Fruit fly (Drosophila melanogaster) whole organism: Measurements from ENCODE around the gene mtDNA-helicase.

Source experiments
- CG8478 ChIP-seq: fragments of >200 bp; optimal IDR thresholded peaks from 2 replicates; lab custom pipeline; 2018; ENCODE audit warnings: inconsistent platforms
- Dll ChIP-seq: fragments of >200 bp; optimal IDR thresholded peaks from 2 replicates; lab custom pipeline; 2017
- EcR ChIP-seq, 2 experiments: fragments of >200 bp; optimal IDR thresholded peaks; 2 replicates each; lab custom pipeline; 2017; ENCODE audit warnings: missing biosample characterization in 2 of 2, missing genetic modification characterization in 2 of 2, missing genetic modification reagents in 2 of 2
- pan ChIP-seq: fragments of >200 bp; optimal IDR thresholded peaks from 2 replicates; lab custom pipeline; 2017
- psq ChIP-seq: fragments of >200 bp; optimal IDR thresholded peaks from 2 replicates; lab custom pipeline; 2017
- usp ChIP-seq: fragments of >200 bp; optimal IDR thresholded peaks from 2 replicates; lab custom pipeline; 2017; ENCODE audit warnings: missing biosample characterization, missing genetic modification characterization, mixed read lengths

Gene mtDNA-helicase

DNA sequence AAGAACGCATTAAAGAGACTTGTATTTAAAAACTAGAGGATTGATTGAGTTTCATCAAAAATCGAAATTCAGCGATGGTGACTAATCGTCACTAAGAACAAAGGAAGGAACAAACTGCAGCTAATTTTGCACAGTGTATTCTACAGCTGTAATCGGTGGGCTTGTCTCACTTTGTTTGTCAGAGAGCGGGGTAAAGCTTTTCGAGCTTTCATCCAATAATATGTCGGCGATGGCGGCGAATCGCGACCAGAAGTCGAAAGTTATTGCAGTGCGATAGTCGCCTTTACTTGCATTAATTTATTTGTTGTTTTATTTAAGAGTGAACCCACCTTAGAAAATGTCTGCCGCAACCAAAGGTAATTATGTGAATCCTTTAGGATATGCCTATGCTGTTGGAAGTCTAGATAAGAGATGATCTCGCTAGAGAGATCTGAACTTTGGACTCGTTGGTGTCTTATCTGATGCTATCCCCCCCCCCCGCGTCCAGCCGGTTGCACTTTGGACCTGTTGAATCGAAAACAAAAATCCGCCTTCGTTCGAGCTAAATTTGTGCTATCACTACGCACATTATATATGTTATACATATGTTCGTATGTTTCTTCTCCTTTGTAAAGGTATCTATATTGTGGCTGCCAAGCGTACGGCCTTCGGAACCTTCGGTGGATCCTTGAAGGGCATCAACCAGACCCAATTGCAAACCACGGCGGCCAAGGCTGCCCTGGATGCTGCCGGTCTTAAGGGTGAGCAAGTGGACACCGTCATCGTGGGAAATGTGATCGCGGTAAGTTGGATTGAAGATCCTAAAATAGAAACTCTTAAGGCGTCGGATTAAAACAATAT, 22.0 kb upstream of the mtDNA-helicase start, which contains the start of gene yip2:
Gene yip2 (plus strand): TSS at position 243 of the 840 bp plus-strand sequence.
- TF ChIP-seq Dll (lab: Kevin White, UChicago) (no peak), psq (lab: Kevin White, UChicago) (no peak)

DNA sequence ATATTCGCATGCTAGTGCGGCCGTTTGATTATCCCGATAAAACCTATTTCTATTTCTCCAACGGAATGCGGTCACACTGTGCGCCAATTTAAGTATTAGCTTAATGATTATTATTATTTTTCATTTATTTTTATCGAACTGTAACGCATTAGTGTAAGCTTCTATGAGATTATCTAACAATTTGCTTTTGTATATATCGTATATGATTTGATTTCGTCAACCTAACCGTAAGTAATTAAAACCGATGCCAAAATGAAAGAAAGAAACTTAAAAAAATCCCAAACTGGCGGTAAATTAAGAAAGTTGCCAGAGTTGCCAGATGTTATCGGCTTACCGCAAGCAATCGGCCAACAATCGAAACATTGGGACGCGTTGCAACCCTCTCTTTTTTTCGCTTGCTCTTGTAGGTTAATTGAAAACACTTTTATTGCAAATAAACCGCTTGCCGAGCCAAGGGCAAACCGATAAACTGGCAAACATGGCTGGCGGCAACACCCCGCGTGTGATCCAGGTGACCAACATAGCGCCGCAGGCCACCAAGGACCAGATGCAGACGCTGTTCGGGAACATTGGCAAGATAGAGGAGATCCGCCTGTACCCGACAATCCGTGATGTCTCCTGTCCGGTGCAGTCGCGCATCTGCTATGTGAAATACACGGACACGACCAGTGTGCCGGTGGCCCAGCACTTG, 19.5 kb upstream of the mtDNA-helicase start, which contains the start of the genes Etl1 and Srp54:
Gene Etl1 (minus strand): TSS at position 39 of the 691 bp plus-strand sequence.
Gene Srp54 (plus strand): TSS at position 342 of the 691 bp plus-strand sequence.
- no peak for TF ChIP-seq Dll (lab: Kevin White, UChicago)
- no peak for TF ChIP-seq pan (lab: Kevin White, UChicago)

DNA sequence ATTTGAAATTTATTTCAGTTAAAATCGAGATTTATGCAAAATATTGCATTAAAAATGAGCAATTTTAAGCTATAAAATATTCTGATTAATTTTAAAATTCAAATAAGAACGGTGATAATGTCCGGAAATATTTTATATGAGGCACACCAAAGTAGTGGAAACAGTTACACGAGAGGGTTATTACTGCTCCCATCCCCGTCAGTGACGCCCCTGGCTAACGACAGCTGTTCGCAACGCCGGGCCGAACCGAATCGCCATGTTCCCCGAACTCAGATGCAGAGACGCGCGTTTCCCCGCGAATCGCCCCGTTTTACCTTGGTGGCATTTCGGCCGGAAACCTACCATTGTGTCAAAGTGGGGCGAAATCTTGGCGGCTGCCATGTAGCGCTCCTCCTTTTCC, 18.5 kb upstream of the mtDNA-helicase start:
- no peak for TF ChIP-seq usp (GFP tag; lab: Kevin White, UChicago)
- no peak for TF ChIP-seq CG8478
- no peak for TF ChIP-seq EcR (GFP tag; optimal IDR thresholded peaks at IDR 0.05; lab: Kevin White, UChicago)
- no peak for TF ChIP-seq psq (lab: Kevin White, UChicago)
- no peak for TF ChIP-seq pan (lab: Kevin White, UChicago)
- TF ChIP-seq Dll (lab: Kevin White, UChicago): no peak

DNA sequence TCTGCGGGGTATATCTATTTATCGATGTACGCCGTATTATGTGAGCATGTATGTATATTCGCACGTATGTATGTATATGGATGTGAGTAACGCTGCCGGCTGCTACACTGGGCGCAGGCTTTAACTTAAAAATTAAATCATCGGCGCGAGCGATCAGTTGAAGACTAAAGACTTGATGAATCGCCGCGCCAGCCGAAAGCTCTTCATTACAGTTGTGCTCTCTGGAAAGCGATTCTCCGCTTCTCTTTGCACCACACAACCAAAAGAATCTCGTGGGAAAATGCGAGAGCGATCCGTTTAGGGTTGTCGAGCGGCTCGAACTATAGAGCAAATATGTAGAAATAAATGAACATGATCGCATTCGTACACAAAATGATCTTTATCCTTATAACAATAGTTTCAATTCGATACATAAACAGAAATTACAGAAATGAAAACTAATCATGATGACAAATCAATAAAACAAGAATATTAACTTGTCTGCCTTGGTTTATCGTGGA, 15.3 kb upstream of the mtDNA-helicase start, which contains the start of gene CG13124:
Gene CG13124 (minus strand): TSS at position 166 of the 500 bp plus-strand sequence.
- no peak for TF ChIP-seq pan (lab: Kevin White, UChicago)
- TF ChIP-seq CG8478: no peak
- no peak for TF ChIP-seq Dll (lab: Kevin White, UChicago)
- no peak for TF ChIP-seq psq (lab: Kevin White, UChicago)
- no peak for TF ChIP-seq EcR (GFP tag; optimal IDR thresholded peaks at IDR 0.05; lab: Kevin White, UChicago)
- no peak for TF ChIP-seq usp (GFP tag; lab: Kevin White, UChicago)

DNA sequence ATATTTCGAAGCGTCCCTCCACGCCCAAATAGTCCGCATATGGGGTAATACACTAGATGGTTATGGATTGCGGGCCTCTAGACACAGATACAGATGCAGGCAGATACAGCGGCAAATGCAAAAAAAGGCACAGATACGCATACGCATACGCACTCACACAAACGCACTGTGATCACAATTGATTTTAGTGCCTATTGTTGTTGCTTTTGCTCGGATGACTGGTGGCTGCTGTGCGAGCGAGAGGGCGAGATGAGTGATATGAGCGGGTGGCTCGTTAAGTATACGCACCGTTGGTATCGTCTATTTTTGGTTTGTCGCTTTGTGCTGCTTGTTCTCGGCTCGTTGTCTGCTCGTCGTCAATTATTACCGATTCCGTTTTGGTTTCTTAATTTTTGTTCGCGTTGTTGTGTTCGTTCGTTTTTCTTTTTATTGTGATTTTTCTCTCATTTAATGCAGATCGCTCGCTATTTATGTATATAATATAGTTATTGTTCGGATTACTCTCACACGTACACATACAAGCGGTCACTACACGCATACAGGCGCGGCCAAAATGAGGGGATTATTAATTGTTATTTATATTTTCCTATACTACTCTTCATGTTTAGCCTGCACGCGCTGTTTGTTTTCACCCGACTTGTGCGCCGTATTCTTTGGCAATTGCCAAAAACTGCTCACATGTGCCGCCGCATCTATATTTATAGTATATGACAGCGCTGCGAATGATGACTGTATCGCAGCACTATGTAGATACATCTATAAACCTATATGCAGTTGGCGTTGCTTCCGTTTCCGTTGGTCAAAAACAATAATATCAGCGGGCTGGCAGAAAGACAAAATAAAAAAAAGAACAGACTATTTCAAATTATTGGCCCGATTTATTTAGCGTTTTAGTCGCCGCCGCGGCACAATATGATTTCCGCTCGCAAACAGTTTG, 14.3 kb upstream of the mtDNA-helicase start:
- TF ChIP-seq EcR (GFP tag; optimal IDR thresholded peaks at IDR 0.05; lab: Kevin White, UChicago) (no peak), pan (lab: Kevin White, UChicago) (no peak), usp (GFP tag; lab: Kevin White, UChicago) (no peak), CG8478 (no peak), psq (lab: Kevin White, UChicago) (no peak)

DNA sequence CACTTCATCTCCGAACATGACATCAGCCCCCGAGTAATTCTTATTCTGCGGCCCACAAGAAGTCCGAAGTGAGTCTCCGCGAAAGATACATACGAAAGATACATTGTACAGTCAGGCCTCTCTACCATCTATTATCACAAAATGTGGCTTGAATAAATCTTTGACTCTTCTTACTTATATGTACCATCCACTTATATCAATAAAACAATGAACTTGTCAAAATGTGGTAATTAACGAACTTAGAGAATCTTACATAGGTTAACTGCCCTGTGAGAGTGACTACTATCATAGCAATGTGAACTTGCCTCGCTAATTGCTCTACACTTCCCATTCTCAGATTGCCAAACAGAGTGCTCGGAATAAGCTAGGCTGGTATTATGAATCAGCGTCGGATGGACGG, 13.4 kb upstream of the mtDNA-helicase start:
- no peak for TF ChIP-seq Dll (lab: Kevin White, UChicago)
- no peak for TF ChIP-seq EcR (GFP tag; optimal IDR thresholded peaks at IDR 0.05; lab: Kevin White, UChicago)
- no peak for TF ChIP-seq CG8478
- TF ChIP-seq pan (lab: Kevin White, UChicago): no peak
- TF ChIP-seq psq (lab: Kevin White, UChicago): no peak
- no peak for TF ChIP-seq usp (GFP tag; lab: Kevin White, UChicago)

DNA sequence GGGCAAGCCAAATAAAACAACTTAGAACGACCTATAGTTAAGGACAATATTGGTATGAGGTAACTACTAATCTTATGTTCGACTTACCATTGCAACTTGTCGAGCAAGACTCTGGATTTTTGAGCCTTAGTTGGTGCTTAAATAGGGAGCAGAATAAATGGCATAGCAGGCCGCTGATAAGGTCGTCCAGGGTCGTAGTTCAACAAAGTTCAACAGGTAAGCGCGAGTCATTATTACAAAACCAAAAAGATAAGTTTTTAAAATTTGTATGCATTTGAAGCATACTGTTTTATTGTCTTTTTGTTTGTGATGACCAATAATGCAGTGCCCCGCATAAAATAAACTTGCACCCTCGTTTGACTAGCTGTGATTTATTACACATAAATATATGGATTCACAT, 9.8 kb upstream of the mtDNA-helicase start, which contains the start of gene Muc30E:
Gene Muc30E (minus strand): TSS at position 101 of the 400 bp plus-strand sequence.
- no peak for TF ChIP-seq pan (lab: Kevin White, UChicago)
- TF ChIP-seq Dll (lab: Kevin White, UChicago): no peak
- TF ChIP-seq psq (lab: Kevin White, UChicago): no peak
- TF ChIP-seq usp (GFP tag; lab: Kevin White, UChicago): no peak
- no peak for TF ChIP-seq CG8478
- TF ChIP-seq EcR (GFP tag; optimal IDR thresholded peaks at IDR 0.05; lab: Kevin White, UChicago): no peak

DNA sequence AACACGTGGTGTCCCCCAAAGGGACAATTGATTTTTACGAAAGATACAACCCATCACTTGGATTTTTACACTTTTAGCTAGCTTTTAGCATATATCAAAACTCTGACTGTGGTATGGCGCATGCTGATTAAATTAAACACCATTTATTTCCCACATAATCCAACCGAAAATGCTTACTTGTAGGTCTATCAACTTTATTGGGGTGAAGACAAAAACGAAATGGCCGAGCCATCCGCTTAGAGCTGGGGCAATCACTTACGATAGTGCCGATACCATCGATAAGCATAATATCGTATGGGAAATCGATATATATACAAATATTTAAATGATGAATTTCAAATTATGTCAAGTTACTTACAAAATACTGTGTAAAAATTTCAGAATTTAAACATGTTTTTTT, 4.0 kb upstream of the mtDNA-helicase start, which contains the start of gene RpS2:
Gene RpS2 (minus strand): TSS at position 257 of the 400 bp plus-strand sequence.
- TF ChIP-seq usp (GFP tag; lab: Kevin White, UChicago) (no peak), CG8478 (no peak), psq (lab: Kevin White, UChicago) (no peak), pan (lab: Kevin White, UChicago) (no peak), Dll (lab: Kevin White, UChicago) (no peak), EcR (GFP tag; optimal IDR thresholded peaks at IDR 0.05; lab: Kevin White, UChicago) (no peak)

DNA sequence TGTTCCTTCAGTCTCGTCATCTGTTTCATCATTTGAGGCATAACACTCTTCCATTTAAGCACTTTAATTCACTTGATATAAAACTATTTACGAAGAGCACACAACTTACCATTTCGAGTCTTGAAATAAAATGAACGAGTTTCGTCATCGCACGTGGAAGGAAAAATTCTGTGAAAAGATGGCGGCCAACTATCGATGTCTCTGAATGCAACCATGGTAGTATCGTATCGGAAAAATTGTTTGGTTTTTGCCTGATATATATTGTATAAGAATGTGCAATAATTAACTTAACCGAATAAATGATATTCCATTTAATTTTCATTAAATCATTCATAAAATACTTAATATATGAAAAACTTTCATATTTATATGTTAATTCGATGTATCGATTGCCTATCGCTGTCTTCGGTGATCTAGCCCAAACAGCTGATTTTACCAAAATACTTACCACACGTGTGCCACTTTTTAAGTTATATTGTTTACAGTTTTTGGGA, 1.7 kb upstream of the mtDNA-helicase start, which contains the start of gene Bka:
Gene Bka (plus strand): TSS at position 417 of the 494 bp plus-strand sequence.
- no peak for TF ChIP-seq usp (GFP tag; lab: Kevin White, UChicago)
- no peak for TF ChIP-seq CG8478
- TF ChIP-seq EcR (GFP tag; optimal IDR thresholded peaks at IDR 0.05; lab: Kevin White, UChicago): no peak
- TF ChIP-seq Dll (lab: Kevin White, UChicago): no peak
- TF ChIP-seq psq (lab: Kevin White, UChicago): no peak
- TF ChIP-seq pan (lab: Kevin White, UChicago): no peak

DNA sequence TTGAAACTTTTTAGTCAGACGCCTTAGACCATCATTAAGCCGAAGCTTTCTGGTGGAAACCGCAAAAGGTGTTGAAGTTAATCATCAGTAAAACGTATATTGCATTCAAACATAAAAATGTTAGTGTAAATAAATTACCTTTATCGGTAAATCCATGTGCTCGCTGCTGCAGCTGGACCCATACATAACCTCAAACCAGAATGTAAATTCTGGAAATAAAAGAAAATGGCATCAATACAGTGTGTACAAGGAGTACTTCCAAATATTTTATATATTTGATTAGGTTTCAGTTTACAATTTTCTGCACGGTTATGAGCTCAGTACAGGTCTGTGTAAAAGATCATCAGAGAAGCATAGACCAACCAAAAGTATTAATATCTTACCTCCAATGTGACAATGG, 947 bp upstream of the mtDNA-helicase start:
- TF ChIP-seq EcR (GFP tag; optimal IDR thresholded peaks at IDR 0.05; lab: Kevin White, UChicago): no peak
- no peak for TF ChIP-seq pan (lab: Kevin White, UChicago)
- no peak for TF ChIP-seq CG8478
- TF ChIP-seq Dll (lab: Kevin White, UChicago): no peak
- TF ChIP-seq psq (lab: Kevin White, UChicago): no peak
- no peak for TF ChIP-seq usp (GFP tag; lab: Kevin White, UChicago)
